Fruit fly (Drosophila melanogaster) whole organism, embryonic: ENCODE results near the gene Mob3.

Source experiments
- BEAF-32 ChIP-seq: fragments of 200-800 bp; sonication (Bioruptor generic); optimal IDR thresholded peaks from 3 replicates; lab custom pipeline; 2017; ENCODE audit warnings: missing biosample characterization, missing genetic modification characterization, mild to moderate bottlenecking, moderate library complexity, missing genetic modification reagents
- CG1024 ChIP-seq: fragments of 200-800 bp; sonication (Bioruptor generic); IDR thresholded peaks from 2 replicates; pipeline ENCODE4 v1.3.6; 2022; ENCODE audit warnings: missing biosample characterization, missing genetic modification characterization
- CG10267 ChIP-seq: fragments of 200-800 bp; sonication (Bioruptor generic); optimal IDR thresholded peaks from 2 replicates; lab custom pipeline; 2018; ENCODE audit warnings: missing biosample characterization, mild to moderate bottlenecking, missing genetic modification characterization, moderate library complexity
- CG11560 ChIP-seq: fragments of 200-800 bp; sonication (Bioruptor generic); IDR thresholded peaks from 3 replicates; pipeline ENCODE4 v1.3.6; 2022; ENCODE audit warnings: missing biosample characterization, missing genetic modification characterization
- CG12659 ChIP-seq: fragments of 200-800 bp; sonication (Bioruptor generic); optimal IDR thresholded peaks from 3 replicates; lab custom pipeline; 2017; ENCODE audit warnings: mild to moderate bottlenecking, missing biosample characterization, missing genetic modification reagents, missing genetic modification characterization
- CG13287 ChIP-seq: fragments of 200-800 bp; sonication (Bioruptor generic); IDR thresholded peaks from 2 replicates; pipeline ENCODE4 v1.3.6; 2022; ENCODE audit warnings: missing biosample characterization, missing genetic modification characterization; ENCODE audit not compliant: partially characterized antibody
- CG14710 ChIP-seq: fragments of 200-800 bp; sonication (Bioruptor generic); optimal IDR thresholded peaks from 3 replicates; lab custom pipeline; 2019; ENCODE audit warnings: missing biosample characterization, mild to moderate bottlenecking, missing genetic modification characterization, moderate library complexity
- CG16813 ChIP-seq: fragments of 200-800 bp; sonication (Bioruptor generic); IDR thresholded peaks from 3 replicates; pipeline ENCODE4 v1.3.6; 2022; ENCODE audit warnings: missing biosample characterization, missing genetic modification characterization; ENCODE audit not compliant: partially characterized antibody
- CG2116 ChIP-seq: fragments of 200-800 bp; sonication (Bioruptor generic); optimal IDR thresholded peaks from 3 replicates; lab custom pipeline; 2018; ENCODE audit warnings: missing biosample characterization, mild to moderate bottlenecking, missing genetic modification characterization
- CG30020 ChIP-seq: fragments of 200-800 bp; optimal IDR thresholded peaks from 2 replicates; lab custom pipeline; 2019; ENCODE audit warnings: missing biosample characterization, mild to moderate bottlenecking, missing genetic modification characterization, moderate library complexity
- CG33557 ChIP-seq: fragments of 200-800 bp; sonication (Bioruptor generic); optimal IDR thresholded peaks from 2 replicates; lab custom pipeline; 2019; ENCODE audit warnings: missing biosample characterization, mild to moderate bottlenecking, missing genetic modification characterization, moderate library complexity
- CG3995 ChIP-seq: fragments of 200-800 bp; sonication (Bioruptor generic); optimal IDR thresholded peaks from 3 replicates; lab custom pipeline; 2016; ENCODE audit warnings: missing biosample characterization, missing genetic modification characterization
- CG7271 ChIP-seq: fragments of 200-800 bp; sonication (Bioruptor generic); optimal IDR thresholded peaks from 2 replicates; lab custom pipeline; 2018; ENCODE audit warnings: missing biosample characterization, mild to moderate bottlenecking, missing genetic modification characterization, moderate library complexity
- Dll ChIP-seq: fragments of 200-800 bp; sonication (Bioruptor generic); IDR thresholded peaks from 4 replicates; pipeline ENCODE4 v1.3.6; 2022; ENCODE audit warnings: missing biosample characterization, missing genetic modification characterization; ENCODE audit not compliant: partially characterized antibody
- Dref ChIP-seq: fragments of 200-800 bp; sonication (Bioruptor generic); IDR thresholded peaks from 2 replicates; pipeline ENCODE4 v1.3.6; 2022; ENCODE audit warnings: missing biosample characterization, missing genetic modification characterization
- Kr ChIP-seq: fragments of 200-800 bp; sonication (Bioruptor generic); optimal IDR thresholded peaks from 2 replicates; lab custom pipeline; 2017; ENCODE audit warnings: missing biosample characterization, mild to moderate bottlenecking, missing genetic modification characterization
- MESR4 ChIP-seq: fragments of 200-800 bp; sonication (Bioruptor generic); optimal IDR thresholded peaks from 2 replicates; lab custom pipeline; 2018; ENCODE audit warnings: missing biosample characterization, mild to moderate bottlenecking, missing genetic modification characterization, moderate library complexity
- Med ChIP-seq: fragments of 200-800 bp; sonication (Bioruptor generic); peaks from one replicate; lab custom pipeline; 2016; ENCODE audit warnings: missing biosample characterization, missing genetic modification characterization, mild to moderate bottlenecking, inconsistent platforms, moderate library complexity
- Scr ChIP-seq: fragments of 200-800 bp; sonication (Bioruptor generic); IDR thresholded peaks from 2 replicates; pipeline ENCODE4 v1.3.6; 2022; ENCODE audit warnings: missing biosample characterization, missing genetic modification characterization; ENCODE audit not compliant: partially characterized antibody
- Six4 ChIP-seq: fragments of 200-800 bp; sonication (Bioruptor generic); optimal IDR thresholded peaks from 2 replicates; lab custom pipeline; 2016; ENCODE audit warnings: missing biosample characterization, missing genetic modification characterization
- chm ChIP-seq: fragments of 200-800 bp; sonication (Bioruptor generic); IDR thresholded peaks from 2 replicates; pipeline ENCODE4 v1.3.6; 2022; ENCODE audit warnings: missing biosample characterization, missing genetic modification characterization
- fru ChIP-seq: fragments of >200 bp; optimal IDR thresholded peaks from 2 replicates; lab custom pipeline; 2017
- fu2 ChIP-seq: fragments of 200-800 bp; sonication (Bioruptor generic); optimal IDR thresholded peaks from 2 replicates; lab custom pipeline; 2016; ENCODE audit warnings: missing biosample characterization, missing genetic modification characterization
- nerfin-1 ChIP-seq: fragments of 200-800 bp; sonication (Bioruptor generic); optimal IDR thresholded peaks from 3 replicates; lab custom pipeline; 2019; ENCODE audit warnings: missing biosample characterization, mild to moderate bottlenecking, missing genetic modification characterization, moderate library complexity
- nmo ChIP-seq: fragments of 200-800 bp; sonication (Bioruptor generic); optimal IDR thresholded peaks from 2 replicates; lab custom pipeline; 2018; ENCODE audit warnings: missing biosample characterization, mild to moderate bottlenecking, missing genetic modification characterization, moderate library complexity
- nom ChIP-seq: fragments of 200-800 bp; sonication (Bioruptor generic); optimal IDR thresholded peaks from 2 replicates; lab custom pipeline; 2017; ENCODE audit warnings: missing biosample characterization, missing genetic modification characterization, mild to moderate bottlenecking, moderate library complexity, missing genetic modification reagents
- org-1 ChIP-seq: fragments of 200-800 bp; sonication (Bioruptor generic); optimal IDR thresholded peaks from 2 replicates; lab custom pipeline; 2017; ENCODE audit warnings: missing biosample characterization, missing genetic modification characterization
- phol ChIP-seq: fragments of 200-800 bp; sonication (Bioruptor generic); optimal IDR thresholded peaks from 3 replicates; lab custom pipeline; 2018; ENCODE audit warnings: missing biosample characterization, mild to moderate bottlenecking, missing genetic modification characterization, moderate library complexity
- pzg ChIP-seq: fragments of 200-800 bp; sonication (Bioruptor generic); optimal IDR thresholded peaks from 3 replicates; lab custom pipeline; 2018; ENCODE audit warnings: missing biosample characterization, mild to moderate bottlenecking, missing genetic modification characterization, moderate library complexity
- row ChIP-seq: fragments of 200-800 bp; sonication (Bioruptor generic); IDR thresholded peaks from 3 replicates; pipeline ENCODE4 v1.3.6; 2022; ENCODE audit warnings: missing biosample characterization, missing genetic modification characterization
- sens ChIP-seq: fragments of 200-800 bp; sonication (Bioruptor generic); peaks from one replicate; lab custom pipeline; 2016; ENCODE audit warnings: missing biosample characterization, missing genetic modification characterization
- stwl ChIP-seq: fragments of 200-800 bp; sonication (Bioruptor generic); optimal IDR thresholded peaks from 3 replicates; lab custom pipeline; 2018; ENCODE audit warnings: missing biosample characterization, mild to moderate bottlenecking, missing genetic modification characterization, moderate library complexity
- sug ChIP-seq: fragments of 200-800 bp; optimal IDR thresholded peaks from 2 replicates; lab custom pipeline; 2019; ENCODE audit warnings: missing biosample characterization, mild to moderate bottlenecking, missing genetic modification characterization, moderate library complexity
- tll ChIP-seq, 2 experiments: fragments of 200-800 bp in 1 of 2; fragments of >200 bp in 1 of 2; sonication (Bioruptor generic) in 1 of 2; optimal IDR thresholded peaks; 2 replicates each; lab custom pipeline; 2017 to 2019; ENCODE audit warnings: missing biosample characterization in 2 of 2, missing genetic modification characterization in 2 of 2, mild to moderate bottlenecking in 1 of 2, moderate library complexity in 1 of 2
- unc-4 ChIP-seq: fragments of 200-800 bp; sonication (Bioruptor generic); IDR thresholded peaks from 2 replicates; pipeline ENCODE4 v1.3.6; 2022; ENCODE audit warnings: missing biosample characterization, missing genetic modification characterization; ENCODE audit not compliant: partially characterized antibody
- usp ChIP-seq: fragments of >200 bp; optimal IDR thresholded peaks from 2 replicates; lab custom pipeline; 2017; ENCODE audit warnings: missing biosample characterization, missing genetic modification characterization
- vnd ChIP-seq: fragments of 200-800 bp; sonication (Bioruptor generic); IDR thresholded peaks from 3 replicates; pipeline ENCODE4 v1.3.6; 2022; ENCODE audit warnings: missing biosample characterization, missing genetic modification characterization; ENCODE audit not compliant: partially characterized antibody
- vvl ChIP-seq: fragments of 200-800 bp; sonication (Bioruptor generic); IDR thresholded peaks from 2 replicates; pipeline ENCODE4 v1.3.6; 2022; ENCODE audit warnings: missing biosample characterization, missing genetic modification characterization

Mob3 gene

dm6 chr2L:10250441-10250847 lies 14.7 kb upstream of the Mob3 start, which contains the start of the genes bsk and CG31717 (continued):
- TF ChIP-seq Med (GFP tag; lab: Kevin White, UChicago) (peak; percentile 67), MESR4 (GFP tag; lab: Kevin White, UChicago) (peak; percentile 35), nom (GFP tag; lab: Kevin White, UChicago) (peak; percentile 2), vnd (peak; percentile 39; the same call in 1 of the 3 replicates), phol (tag; lab: Kevin White, UChicago) (peak; percentile 46), Kr (GFP tag; lab: Kevin White, UChicago) (peak; percentile 60), fru (lab: Kevin White, UChicago) (no peak), CG33557 (GFP tag; lab: Kevin White, UChicago) (no peak), CG3995 (GFP tag; lab: Kevin White, UChicago) (peak; percentile 62), CG14710 (tag; lab: Kevin White, UChicago) (peak; percentile 62), CG30020 (peak; percentile 97), pzg (GFP tag; lab: Kevin White, UChicago) (peak; percentile 81), CG13287 (GFP tag; lab: Robert Waterston, UW) (peak; percentile 68), fu2 (GFP tag; lab: Kevin White, UChicago) (no peak), Dref (peak; percentile 71), CG1024 (GFP tag; lab: Robert Waterston, UW) (0 out of 2 replicates have a peak, but pooled peaks have one; percentile 11), CG11560 (tag; lab: Robert Waterston, UW) (peak; percentile 99), CG7271 (peak; percentile 14), sens (GFP tag; lab: Kevin White, UChicago) (peak; percentile 68), CG10267 (tag; lab: Kevin White, UChicago) (peak; percentile 45), CG12659 (GFP tag; lab: Kevin White, UChicago) (peak; percentile 72), Six4 (GFP tag; lab: Kevin White, UChicago) (no peak), nmo (GFP tag; lab: Kevin White, UChicago) (peak; percentile 60), CG16813 (peak; percentile 44; the same call in 1 of the 3 replicates), row (GFP tag; lab: Robert Waterston, UW) (peak; percentile 65), tll (GFP tag; optimal IDR thresholded peaks at IDR 0.05; lab: Kevin White, UChicago) (peak in 1 of 2 experiments; percentile 53)

dm6 chr2L:10251592-10251991 lies 13.5 kb upstream of the Mob3 start, which contains the start of gene Ror:
TSS of gene Ror (plus strand) at chr2L:10251843.
- TF ChIP-seq MESR4 (GFP tag; lab: Kevin White, UChicago) = peak; percentile 7
- peak; percentile 47; the same call in 1 of the 2 replicates for TF ChIP-seq unc-4 (GFP tag; lab: Robert Waterston, UW)
- peak; percentile 47; the same call in 1 of the 2 replicates for TF ChIP-seq Scr (GFP tag; lab: Robert Waterston, UW)
- no peak for TF ChIP-seq org-1 (GFP tag; lab: Kevin White, UChicago)
- TF ChIP-seq CG2116 (GFP tag; lab: Kevin White, UChicago) = peak; percentile 71
- peak; percentile 50 for TF ChIP-seq BEAF-32
- TF ChIP-seq chm = no peak
- TF ChIP-seq nerfin-1 (tag; lab: Kevin White, UChicago) = peak; percentile 43
- no peak for TF ChIP-seq sug (tag; lab: Kevin White, UChicago)
- no peak for TF ChIP-seq usp (GFP tag; lab: Kevin White, UChicago)
- TF ChIP-seq Dll (GFP tag; lab: Robert Waterston, UW) = 0 out of 4 replicates have a peak, but pooled peaks have one; percentile 12
- TF ChIP-seq stwl = peak; percentile 1
- no peak for TF ChIP-seq vvl (GFP tag; lab: Robert Waterston, UW)
- TF ChIP-seq CG30020 = peak; percentile 64
